Fruit fly (Drosophila melanogaster) whole organism, larva: ENCODE results near the gene bru2.

Source experiments
- noc ChIP-seq: fragments of 200-800 bp; sonication (Bioruptor generic); optimal IDR thresholded peaks from 3 replicates; lab custom pipeline; 2019; ENCODE audit warnings: missing biosample characterization, mild to moderate bottlenecking, missing genetic modification characterization, moderate library complexity

The bru2 gene

DNA sequence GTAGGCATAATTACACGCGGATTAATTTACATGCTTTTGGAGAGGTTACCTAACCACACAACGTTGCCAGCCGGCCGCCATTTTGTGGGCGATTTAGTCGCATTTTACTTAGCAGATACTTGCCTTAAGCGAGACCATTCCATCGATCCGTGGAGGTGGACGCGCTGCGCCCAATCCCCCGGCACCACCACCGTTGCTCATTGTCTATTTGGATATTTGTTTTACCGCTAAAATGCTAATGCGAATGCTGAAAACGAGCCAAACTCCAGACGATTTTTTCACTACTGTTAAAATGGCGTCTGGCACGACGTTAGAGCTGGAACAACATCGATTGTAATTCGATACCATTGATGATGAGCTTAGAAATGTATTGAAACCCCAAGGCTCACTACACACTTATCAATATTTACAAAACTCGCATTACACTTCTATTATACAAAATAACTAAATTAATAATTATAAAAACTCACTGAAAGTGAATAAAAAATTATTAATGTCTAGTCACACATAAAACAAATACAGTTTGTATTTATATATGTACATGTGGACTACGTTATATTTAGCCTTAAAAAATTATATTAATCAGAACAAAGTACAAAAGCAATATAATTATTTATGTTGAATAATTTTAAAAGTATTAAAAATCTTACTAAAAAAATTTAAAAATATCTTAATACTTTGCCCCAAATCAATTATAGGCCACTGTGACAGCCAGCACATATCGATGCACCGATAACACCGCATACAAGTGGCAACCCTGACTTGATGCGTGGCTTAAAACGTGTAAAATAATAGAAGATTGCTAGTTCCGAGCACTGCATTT lies 89.9 kb downstream of the bru2 start, which contains the start of gene eRF3:
eRF3 (plus strand) TSS at position 741 of the 823 bp plus-strand sequence.
- peak; percentile 44 for TF ChIP-seq noc (tag; lab: Kevin White, UChicago)

DNA sequence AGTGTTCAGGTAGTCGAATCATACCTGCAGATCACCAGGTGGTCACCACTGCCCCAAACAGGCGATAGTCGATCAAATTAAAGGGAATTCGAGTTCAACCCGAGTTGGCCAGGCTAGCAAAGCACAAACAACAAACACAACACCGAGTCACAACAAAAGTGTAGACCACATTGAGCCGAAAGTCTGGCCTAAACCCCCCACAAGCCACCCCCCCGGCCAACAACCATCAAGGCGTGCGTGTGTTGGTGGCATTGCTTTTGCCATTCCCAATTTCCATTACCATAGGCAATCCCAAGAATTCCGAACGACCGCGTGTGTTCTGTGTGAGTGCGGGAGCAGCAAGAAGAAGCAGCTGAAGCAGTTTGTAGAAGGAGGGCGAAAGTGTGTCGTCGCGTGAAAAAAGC lies 90.5 kb downstream of the bru2 start, which contains the start of gene SC35:
SC35 (minus strand) TSS at position 131 of the 404 bp plus-strand sequence.
- no peak for TF ChIP-seq noc (tag; lab: Kevin White, UChicago)

dm6 chr2L:12435428-12435827 lies 91.4 kb downstream of the bru2 start:
- TF ChIP-seq noc (tag; lab: Kevin White, UChicago): no peak

DNA sequence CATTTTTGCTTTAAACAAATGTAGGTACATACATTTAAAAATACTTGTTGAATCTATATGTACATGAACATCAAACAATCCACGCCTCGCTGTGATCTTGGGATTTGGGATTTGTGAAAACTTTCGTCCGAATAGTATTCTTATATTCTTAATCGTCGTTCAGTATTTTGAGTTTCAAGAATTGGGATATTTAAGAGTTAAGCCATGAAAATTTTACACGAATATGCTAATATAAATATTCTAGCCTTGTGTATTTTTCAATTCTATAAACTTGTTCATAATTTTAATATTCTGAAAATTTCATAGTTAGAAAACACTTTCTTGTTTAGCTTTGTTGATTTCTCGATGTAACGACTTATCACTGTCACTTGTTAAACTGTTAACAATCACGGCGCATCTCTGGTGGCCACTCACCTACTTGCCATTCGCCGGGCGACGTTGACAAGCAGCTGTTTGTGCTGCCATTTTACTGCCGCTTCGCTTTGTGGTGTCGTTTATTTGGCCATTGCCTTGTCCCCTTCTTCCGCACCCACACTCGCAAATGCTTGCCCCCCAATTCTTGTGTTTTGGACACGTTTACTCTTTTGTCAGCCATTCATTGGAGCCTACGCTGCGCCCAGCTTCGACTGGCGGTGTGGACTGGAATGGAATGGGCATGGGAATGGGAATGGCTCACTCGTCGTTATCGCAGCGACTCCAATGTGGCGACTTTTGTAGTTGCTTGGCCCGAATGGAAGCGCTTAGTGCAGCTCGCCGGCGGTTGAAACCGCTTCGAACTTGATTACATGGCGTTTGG lies 92.2 kb downstream of the bru2 start:
- TF ChIP-seq noc (tag; lab: Kevin White, UChicago): no peak

dm6 chr2L:12445743-12446142 lies 101.7 kb downstream of the bru2 start, which contains the start of gene Oatp33Ea:
Gene Oatp33Ea, minus strand, starts transcription at chr2L:12445924.
- TF ChIP-seq noc (tag; lab: Kevin White, UChicago): peak; percentile 21
